Worm (Caenorhabditis elegans): ENCODE results near the gene cah-1.
"Not testable (repeated sequence)": the region's sequence is repeated elsewhere in the genome, so short reads cannot be mapped to it uniquely, and the experiment has no call there.

The cah-1 gene

ce11 chrIII:5068675-5069233 is 16.7 kb downstream of the cah-1 start, which contains the start of the genes C45G9.11 and C45G9.2 (continued):
- TF ChIP-seq lin-11 (tag; optimal IDR thresholded peaks at IDR 0.05), result peak; percentile 11
- peak; percentile 20 for TF ChIP-seq nhr-129 (tag; optimal IDR thresholded peaks at IDR 0.05)
- TF ChIP-seq gmeb-1 (tag; optimal IDR thresholded peaks at IDR 0.05), result peak; percentile 94
- no peak for TF ChIP-seq nhr-77 (tag; optimal IDR thresholded peaks at IDR 0.05)
- peak; percentile 43 for TF ChIP-seq ztf-4 (tag; optimal IDR thresholded peaks at IDR 0.05)
- TF ChIP-seq lin-39 (tag; optimal IDR thresholded peaks at IDR 0.05), result no peak
- TF ChIP-seq nhr-25 (tag; optimal IDR thresholded peaks at IDR 0.05), result no peak
- TF ChIP-seq crh-2 (tag; optimal IDR thresholded peaks at IDR 0.05), result peak; percentile 43
- no peak for TF ChIP-seq ceh-82 (tag; optimal IDR thresholded peaks at IDR 0.05)
- TF ChIP-seq nhr-21 (tag; optimal IDR thresholded peaks at IDR 0.05), result no peak
- TF ChIP-seq nhr-12 (tag; optimal IDR thresholded peaks at IDR 0.05), result no peak
- TF ChIP-seq Y55F3AM.14 (GFP tag; optimal IDR thresholded peaks at IDR 0.05), result no peak
- TF ChIP-seq egl-27 (tag; optimal IDR thresholded peaks at IDR 0.05), result no peak
- no peak for TF ChIP-seq ztf-11 (tag; optimal IDR thresholded peaks at IDR 0.05)

DNA sequence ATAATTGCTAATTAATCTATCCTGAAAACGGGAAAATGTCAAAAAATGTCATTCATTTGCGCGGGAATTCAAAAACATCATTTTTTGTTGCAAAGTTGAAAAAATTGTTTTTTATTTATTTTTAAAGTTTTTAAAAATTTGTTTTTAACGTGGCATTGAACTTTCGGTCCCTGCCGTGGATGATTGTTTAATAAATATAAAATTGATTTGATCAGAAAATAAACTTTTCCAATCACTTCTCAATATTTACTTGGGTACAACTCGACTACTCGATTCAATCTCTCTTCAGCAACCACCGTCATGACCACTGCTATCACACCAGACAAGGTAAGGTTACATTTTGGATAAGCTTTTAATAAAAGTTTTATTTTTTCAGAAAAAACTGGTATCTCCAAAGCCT is 23.0 kb downstream of the cah-1 start, which contains the start of gene C45G9.4:
Gene C45G9.4 (plus strand): TSS at position 301 of the 400 bp plus-strand sequence.
- not testable (repeated sequence) for TF ChIP-seq nhr-11, snpc-4, nhr-25 (tag; optimal IDR thresholded peaks at IDR 0.05)

DNA sequence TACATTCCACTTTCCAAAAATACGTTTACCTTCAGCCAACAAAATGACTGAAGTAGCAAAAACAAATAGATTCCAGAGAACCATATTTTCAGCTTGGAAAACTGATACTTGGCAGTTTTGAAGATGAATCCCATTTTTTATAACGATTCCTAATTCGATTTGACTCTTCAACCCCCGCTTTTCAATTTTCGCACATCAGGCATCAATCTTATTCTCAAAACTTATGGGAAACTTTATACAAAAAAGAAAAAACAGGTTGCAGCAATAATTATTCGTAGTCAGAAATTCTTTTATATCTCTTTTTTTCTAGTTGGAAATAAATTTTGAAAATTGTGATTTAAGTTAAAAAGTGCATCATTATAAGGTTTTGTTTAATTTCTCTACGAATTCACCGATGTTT is 23.6 kb downstream of the cah-1 start, which contains the start of gene C45G9.10:
Gene C45G9.10 (minus strand): TSS at position 101 of the 400 bp plus-strand sequence.
- TF ChIP-seq nhr-237 (tag; optimal IDR thresholded peaks at IDR 0.05) (no peak), snpc-4 (tag; optimal IDR thresholded peaks at IDR 0.05) (no peak), zag-1 (tag; optimal IDR thresholded peaks at IDR 0.05) (no peak), ztf-4 (tag; optimal IDR thresholded peaks at IDR 0.05) (no peak), F13H6.1 (tag; optimal IDR thresholded peaks at IDR 0.05) (no peak), nhr-10 (tag; optimal IDR thresholded peaks at IDR 0.05) (no peak), ceh-82 (tag; optimal IDR thresholded peaks at IDR 0.05) (no peak), ceh-16 (tag; optimal IDR thresholded peaks at IDR 0.05) (no peak), nhr-25 (tag; optimal IDR thresholded peaks at IDR 0.05) (no peak), unc-39 (tag; optimal IDR thresholded peaks at IDR 0.05) (no peak), nhr-11 (tag; optimal IDR thresholded peaks at IDR 0.05) (no peak), blmp-1 (tag; optimal IDR thresholded peaks at IDR 0.05; ENCODE audit: insufficient read depth) (no peak), dmd-4 (tag; optimal IDR thresholded peaks at IDR 0.05) (no peak), R02D3.7 (tag; optimal IDR thresholded peaks at IDR 0.05) (no peak), skn-1 (tag; optimal IDR thresholded peaks at IDR 0.05) (no peak), sem-4 (tag; optimal IDR thresholded peaks at IDR 0.05) (no peak), nhr-129 (tag; optimal IDR thresholded peaks at IDR 0.05) (no peak), nhr-23 (tag; optimal IDR thresholded peaks at IDR 0.05) (no peak)

ce11 chrIII:5055709-5056108 is 29.7 kb downstream of the cah-1 start, which contains the start of gene C45G9.9:
Gene C45G9.9, minus strand, starts transcription at chrIII:5055809.
- not testable (repeated sequence) for TF ChIP-seq nhr-237 (tag; optimal IDR thresholded peaks at IDR 0.05); unc-55 (GFP tag; optimal IDR thresholded peaks at IDR 0.05); ztf-11 (tag; optimal IDR thresholded peaks at IDR 0.05)

DNA sequence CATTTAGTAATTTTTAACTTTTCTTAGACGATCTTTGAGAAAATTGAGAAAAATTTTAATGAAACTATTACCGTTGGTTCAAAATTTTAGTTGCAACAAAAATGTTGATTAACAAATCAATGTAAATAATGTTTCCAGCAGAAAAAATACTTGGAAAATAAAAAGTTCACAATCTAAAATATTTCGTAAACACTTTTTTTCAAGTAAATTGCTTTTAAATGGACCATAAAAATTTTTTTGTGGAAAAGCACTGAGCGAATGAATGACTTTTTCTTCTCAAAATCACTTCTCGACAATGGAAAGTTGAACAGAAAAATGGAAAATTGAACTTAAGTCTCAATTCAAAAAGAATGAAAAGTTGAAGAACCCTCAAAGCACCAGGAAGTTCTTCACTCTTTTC is 31.9 kb downstream of the cah-1 start, which contains the start of gene C45G9.8:
Gene C45G9.8 (minus strand): TSS at position 101 of the 400 bp plus-strand sequence.
- no peak for TF ChIP-seq dmd-4 (tag; optimal IDR thresholded peaks at IDR 0.05)
- no peak for TF ChIP-seq ztf-4 (tag; optimal IDR thresholded peaks at IDR 0.05)
- TF ChIP-seq nhr-23 (tag; optimal IDR thresholded peaks at IDR 0.05), result no peak
- TF ChIP-seq ztf-11 (tag; optimal IDR thresholded peaks at IDR 0.05), result no peak
- no peak for TF ChIP-seq lin-39 (tag; optimal IDR thresholded peaks at IDR 0.05)

- TF ChIP-seq nhr-23 (tag; optimal IDR thresholded peaks at IDR 0.05), result no peak
- no peak for TF ChIP-seq ZK546.5 (tag; optimal IDR thresholded peaks at IDR 0.05)
- TF ChIP-seq elt-3 (tag; optimal IDR thresholded peaks at IDR 0.05), result no peak
- no peak for TF ChIP-seq nhr-12 (tag; optimal IDR thresholded peaks at IDR 0.05)
- TF ChIP-seq mdl-1 (tag; optimal IDR thresholded peaks at IDR 0.05), result no peak
- no peak for TF ChIP-seq ceh-82 (tag; optimal IDR thresholded peaks at IDR 0.05)
- no peak for TF ChIP-seq ztf-11 (tag; optimal IDR thresholded peaks at IDR 0.05)
- no peak for TF ChIP-seq aly-2 (tag; optimal IDR thresholded peaks at IDR 0.05)
These were observed 33.5 kb downstream of the cah-1 start, which contains the start of gene C45G9.15 for ce11 chrIII:5051949-5052348. Gene C45G9.15, minus strand, starts transcription at chrIII:5052049.
